Worm (Caenorhabditis elegans) whole organism, L1 larva: Measurements from ENCODE around the gene F53C3.3.

Experiments used
- C04F5.9 ChIP-seq: sonication (generic microtip); optimal IDR thresholded peaks from 2 replicates; lab custom pipeline; 2016; ENCODE audit warnings: missing genetic modification characterization, missing compliant biosample characterization
- F16B12.6 ChIP-seq: fragments of 150-350 bp; optimal IDR thresholded peaks from 2 replicates; lab custom pipeline; 2014; ENCODE audit warnings: missing biosample characterization, missing genetic modification characterization
- aly-2 ChIP-seq: fragments of 150-350 bp; optimal IDR thresholded peaks from 2 replicates; lab custom pipeline; 2014; ENCODE audit warnings: missing biosample characterization, missing genetic modification characterization
- blmp-1 ChIP-seq: fragments of 150-350 bp; optimal IDR thresholded peaks from 2 replicates; lab custom pipeline; 2014; ENCODE audit warnings: missing biosample characterization, missing genetic modification characterization
- ceh-8 ChIP-seq: fragments of 200-800 bp; sonication (Bioruptor generic); optimal IDR thresholded peaks from 2 replicates; lab custom pipeline; 2018; ENCODE audit warnings: mild to moderate bottlenecking, missing genetic modification characterization, moderate library complexity, missing compliant biosample characterization
- ces-1 ChIP-seq: fragments of 150-350 bp; optimal IDR thresholded peaks from 2 replicates; lab custom pipeline; 2014; ENCODE audit warnings: missing biosample characterization, missing genetic modification reagents, missing genetic modification characterization
- dsc-1 ChIP-seq: sonication (generic microtip); optimal IDR thresholded peaks from 2 replicates; lab custom pipeline; 2016; ENCODE audit warnings: mild to moderate bottlenecking, missing genetic modification characterization, missing compliant biosample characterization
- efl-1 ChIP-seq, 4 experiments: fragments of 150-350 bp; optimal IDR thresholded peaks in 3 of 4; peaks in 1 of 4; 1 replicate in 1 of 4; 2 replicates in 3 of 4; lab custom pipeline; 2014; ENCODE audit warnings: missing biosample characterization in 2 of 4, missing genetic modification characterization in 2 of 4, missing genetic modification reagents in 2 of 4
- fkh-10 ChIP-seq: sonication (generic microtip); optimal IDR thresholded peaks from 2 replicates; lab custom pipeline; 2017; ENCODE audit warnings: missing biosample characterization, missing genetic modification reagents, missing genetic modification characterization
- fkh-4 ChIP-seq: sonication (generic microtip); optimal IDR thresholded peaks from 2 replicates; lab custom pipeline; 2016; ENCODE audit warnings: missing compliant biosample characterization, missing genetic modification characterization, borderline replicate concordance
- fkh-8 ChIP-seq: sonication (generic microtip); optimal IDR thresholded peaks from 2 replicates; lab custom pipeline; 2016; ENCODE audit warnings: mild to moderate bottlenecking, missing genetic modification characterization, missing compliant biosample characterization
- grh-1 ChIP-seq: fragments of 200-800 bp; sonication (Bioruptor generic); IDR thresholded peaks from 2 replicates; pipeline ENCODE4 v1.3.6; 2022; ENCODE audit warnings: missing genetic modification reagents, missing genetic modification characterization, missing compliant biosample characterization
- hpl-2 ChIP-seq: fragments of 150-350 bp; optimal IDR thresholded peaks from 2 replicates; lab custom pipeline; 2014; ENCODE audit warnings: missing biosample characterization, missing genetic modification reagents, missing genetic modification characterization
- irx-1 ChIP-seq: sonication (generic microtip); optimal IDR thresholded peaks from 2 replicates; lab custom pipeline; 2016; ENCODE audit warnings: missing genetic modification characterization, missing compliant biosample characterization
- isw-1 ChIP-seq: fragments of 200-800 bp; sonication (Bioruptor generic); IDR thresholded peaks from 2 replicates; pipeline ENCODE4 v1.3.6; 2022; ENCODE audit warnings: missing genetic modification characterization, missing compliant biosample characterization
- jun-1 ChIP-seq: fragments of 150-350 bp; optimal IDR thresholded peaks from 2 replicates; lab custom pipeline; 2014; ENCODE audit warnings: missing biosample characterization, missing genetic modification reagents, missing genetic modification characterization
- lin-14 ChIP-seq: fragments of 200-800 bp; sonication (Bioruptor generic); optimal IDR thresholded peaks from 2 replicates; lab custom pipeline; 2018; ENCODE audit warnings: mild to moderate bottlenecking, missing genetic modification characterization, moderate library complexity, missing compliant biosample characterization
- lin-39 ChIP-seq: fragments of 150-350 bp; optimal IDR thresholded peaks from 2 replicates; lab custom pipeline; 2014; ENCODE audit warnings: missing biosample characterization, missing genetic modification reagents, missing genetic modification characterization
- mef-2 ChIP-seq: fragments of 150-350 bp; optimal IDR thresholded peaks from 2 replicates; lab custom pipeline; 2014; ENCODE audit warnings: missing biosample characterization, missing genetic modification characterization
- mep-1 ChIP-seq: fragments of 150-350 bp; optimal IDR thresholded peaks from 2 replicates; lab custom pipeline; 2014; ENCODE audit warnings: missing biosample characterization, missing genetic modification characterization
- nhr-12 ChIP-seq: sonication (generic microtip); optimal IDR thresholded peaks from 2 replicates; lab custom pipeline; 2017; ENCODE audit warnings: missing biosample characterization, missing genetic modification characterization
- nhr-19 ChIP-seq: fragments of 200-800 bp; sonication (Bioruptor generic); conservative IDR thresholded peaks from 2 replicates; pipeline ENCODE4 v1.3.6; 2022; ENCODE audit warnings: missing genetic modification characterization, missing compliant biosample characterization
- nhr-237 ChIP-seq: fragments of 150-350 bp; optimal IDR thresholded peaks from 2 replicates; lab custom pipeline; 2014; ENCODE audit warnings: missing biosample characterization, missing genetic modification characterization
- nhr-28 ChIP-seq: fragments of 150-350 bp; optimal IDR thresholded peaks from 2 replicates; lab custom pipeline; 2014; ENCODE audit warnings: missing biosample characterization, missing genetic modification characterization
- nhr-71 ChIP-seq: sonication (generic microtip); optimal IDR thresholded peaks from 2 replicates; lab custom pipeline; 2016; ENCODE audit warnings: mild to moderate bottlenecking, missing genetic modification characterization, moderate library complexity, missing compliant biosample characterization
- nhr-76 ChIP-seq: sonication (generic microtip); optimal IDR thresholded peaks from 2 replicates; lab custom pipeline; 2017; ENCODE audit warnings: missing biosample characterization, missing genetic modification characterization
- nhr-77 ChIP-seq: fragments of 150-350 bp; optimal IDR thresholded peaks from 2 replicates; lab custom pipeline; 2014; ENCODE audit warnings: missing biosample characterization, missing genetic modification characterization
- nhr-84 ChIP-seq: sonication (generic microtip); optimal IDR thresholded peaks from 2 replicates; lab custom pipeline; 2017; ENCODE audit warnings: missing biosample characterization, missing genetic modification characterization
- nhr-85 ChIP-seq: sonication (generic microtip); peaks from one replicate; lab custom pipeline; 2016; ENCODE audit warnings: missing genetic modification characterization, inconsistent platforms, missing compliant biosample characterization
- skn-1 ChIP-seq: fragments of 150-350 bp; optimal IDR thresholded peaks from 2 replicates; lab custom pipeline; 2014; ENCODE audit warnings: missing biosample characterization, missing genetic modification characterization
- sox-4 ChIP-seq: sonication (generic microtip); optimal IDR thresholded peaks from 2 replicates; lab custom pipeline; 2016; ENCODE audit warnings: missing genetic modification characterization, missing compliant biosample characterization
- sptf-1 ChIP-seq: fragments of 150-350 bp; optimal IDR thresholded peaks from 2 replicates; lab custom pipeline; 2014; ENCODE audit warnings: missing biosample characterization, missing genetic modification characterization
- tbx-2 ChIP-seq: sonication (generic microtip); optimal IDR thresholded peaks from 2 replicates; lab custom pipeline; 2016; ENCODE audit warnings: missing genetic modification characterization, missing compliant biosample characterization
- tlp-1 ChIP-seq: fragments of 150-350 bp; optimal IDR thresholded peaks from 2 replicates; lab custom pipeline; 2014; ENCODE audit warnings: missing biosample characterization, missing genetic modification characterization
- unc-98 ChIP-seq: fragments of 200-800 bp; sonication (Bioruptor generic); IDR thresholded peaks from 2 replicates; pipeline ENCODE4 v1.3.6; 2022; ENCODE audit warnings: missing genetic modification characterization, missing compliant biosample characterization
- vab-15 ChIP-seq: sonication (generic microtip); optimal IDR thresholded peaks from 2 replicates; lab custom pipeline; 2017; ENCODE audit warnings: missing genotype, mild to moderate bottlenecking, missing genetic modification characterization, missing compliant biosample characterization
- zip-4 ChIP-seq: fragments of 200-800 bp; sonication (Bioruptor generic); optimal IDR thresholded peaks from 2 replicates; lab custom pipeline; 2018; ENCODE audit warnings: mild to moderate bottlenecking, missing genetic modification characterization, moderate library complexity, missing compliant biosample characterization

F53C3.3 gene

DNA sequence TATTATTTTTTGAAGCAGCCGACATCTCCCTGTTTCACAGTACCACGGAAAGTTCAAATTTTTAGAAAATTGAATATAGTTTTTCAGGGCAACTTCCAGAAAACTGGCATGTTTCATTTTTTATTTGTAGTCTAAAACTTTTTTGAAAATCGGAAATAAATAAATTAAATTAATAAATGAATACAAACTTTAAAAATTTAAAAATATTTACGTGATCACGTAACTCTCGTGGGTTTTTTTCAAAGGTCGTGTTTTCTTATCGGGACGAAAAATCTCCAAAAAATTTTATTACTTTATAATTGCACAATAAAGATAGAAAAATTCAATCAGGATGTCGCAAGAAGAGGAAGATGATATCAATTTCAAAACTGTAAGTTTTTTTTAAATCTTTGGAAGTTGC, 9.1 kb downstream of the F53C3.3 start, which contains the start of gene F53C3.1:
Gene F53C3.1, plus strand, starts transcription at position 301 of the 400 bp plus-strand sequence.
- no peak for TF ChIP-seq sptf-1
- TF ChIP-seq efl-1 (optimal IDR thresholded peaks at IDR 0.05; lab: Kevin White, UChicago) = no peak
- TF ChIP-seq efl-1 (GFP tag; optimal IDR thresholded peaks at IDR 0.05 in 1 of 2; lab: Kevin White, UChicago) = no peak
- no peak for TF ChIP-seq sox-4 (tag; lab: Kevin White, UChicago)
- no peak for TF ChIP-seq unc-98 (GFP tag; lab: Robert Waterston, UW)
- no peak for TF ChIP-seq vab-15 (tag; lab: Kevin White, UChicago)
- TF ChIP-seq skn-1 = no peak
- TF ChIP-seq nhr-77 = no peak
- no peak for TF ChIP-seq F16B12.6 (tag; lab: Kevin White, UChicago)
- TF ChIP-seq nhr-237 (tag; lab: Kevin White, UChicago) = no peak
- TF ChIP-seq jun-1 (tag; lab: Kevin White, UChicago) = no peak
- TF ChIP-seq fkh-8 (tag; lab: Kevin White, UChicago) = no peak
- no peak for TF ChIP-seq nhr-71 (tag; lab: Kevin White, UChicago)
- TF ChIP-seq ces-1 (GFP tag; lab: Kevin White, UChicago) = no peak
- no peak for TF ChIP-seq mef-2
- no peak for TF ChIP-seq lin-39 (tag; lab: Kevin White, UChicago)

ce11 chrII:3913673-3914072, 11.0 kb downstream of the F53C3.3 start:
- no peak for TF ChIP-seq isw-1
- TF ChIP-seq mep-1 (tag; lab: Kevin White, UChicago) = no peak
- TF ChIP-seq nhr-76 (tag; lab: Kevin White, UChicago) = no peak
- no peak for TF ChIP-seq zip-4 (GFP tag; lab: Kevin White, UChicago)
- TF ChIP-seq C04F5.9 (tag; lab: Kevin White, UChicago) = no peak
- no peak for TF ChIP-seq skn-1
- TF ChIP-seq lin-39 (tag; lab: Kevin White, UChicago) = no peak
- TF ChIP-seq nhr-85 (tag; lab: Kevin White, UChicago) = no peak
- no peak for TF ChIP-seq ceh-8 (GFP tag; lab: Kevin White, UChicago)
- TF ChIP-seq grh-1 = no peak
- no peak for TF ChIP-seq hpl-2
- no peak for TF ChIP-seq nhr-77
- TF ChIP-seq nhr-12 = no peak

ce11 chrII:3917985-3918633, 15.5 kb downstream of the F53C3.3 start:
- no peak for TF ChIP-seq hpl-2
- TF ChIP-seq lin-14 (GFP tag; lab: Kevin White, UChicago) = no peak
- no peak for TF ChIP-seq aly-2 (tag; lab: Kevin White, UChicago)
- TF ChIP-seq sptf-1 = no peak
- no peak for TF ChIP-seq tbx-2 (tag; lab: Kevin White, UChicago)
- peak; percentile 91 for TF ChIP-seq dsc-1 (tag; lab: Kevin White, UChicago)

DNA sequence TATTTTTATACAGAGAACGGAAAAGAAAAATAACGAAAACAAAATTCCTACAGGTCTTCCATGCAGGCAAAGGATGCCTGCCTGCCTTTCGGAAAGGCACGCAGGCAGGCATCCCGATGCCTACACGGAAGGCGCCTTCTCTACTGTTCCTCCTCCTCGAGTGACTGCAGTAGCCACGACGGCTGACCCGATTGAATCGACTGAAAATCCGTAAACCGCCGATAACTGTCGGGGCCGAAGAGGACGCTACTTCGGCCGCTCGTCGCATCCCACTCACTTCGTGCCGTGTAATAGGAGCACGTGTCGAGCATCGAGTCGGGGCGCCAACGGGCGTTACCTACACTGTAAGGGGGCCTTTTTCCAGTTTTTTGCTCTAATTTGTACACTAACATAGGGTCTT, 18.0 kb downstream of the F53C3.3 start:
- no peak for TF ChIP-seq fkh-10 (GFP tag; lab: Kevin White, UChicago)
- no peak for TF ChIP-seq blmp-1 (tag; lab: Kevin White, UChicago)
- no peak for TF ChIP-seq fkh-4 (tag; lab: Kevin White, UChicago)
- no peak for TF ChIP-seq unc-98 (GFP tag; lab: Robert Waterston, UW)
- no peak for TF ChIP-seq nhr-19 (GFP tag; lab: Robert Waterston, UW)
- no peak for TF ChIP-seq ceh-8 (GFP tag; lab: Kevin White, UChicago)
- no peak for TF ChIP-seq irx-1 (tag; lab: Kevin White, UChicago)
- TF ChIP-seq nhr-84 (tag; lab: Kevin White, UChicago) = no peak
- TF ChIP-seq nhr-28 (tag; lab: Kevin White, UChicago) = no peak
- no peak for TF ChIP-seq tlp-1 (tag; lab: Kevin White, UChicago)
